Fruit fly (Drosophila melanogaster): ENCODE measurements around the gene Tim9a.
A peak's percentile ranks its signal among the peaks of the same experiment; 100 is the strongest.

Tim9a gene

DNA sequence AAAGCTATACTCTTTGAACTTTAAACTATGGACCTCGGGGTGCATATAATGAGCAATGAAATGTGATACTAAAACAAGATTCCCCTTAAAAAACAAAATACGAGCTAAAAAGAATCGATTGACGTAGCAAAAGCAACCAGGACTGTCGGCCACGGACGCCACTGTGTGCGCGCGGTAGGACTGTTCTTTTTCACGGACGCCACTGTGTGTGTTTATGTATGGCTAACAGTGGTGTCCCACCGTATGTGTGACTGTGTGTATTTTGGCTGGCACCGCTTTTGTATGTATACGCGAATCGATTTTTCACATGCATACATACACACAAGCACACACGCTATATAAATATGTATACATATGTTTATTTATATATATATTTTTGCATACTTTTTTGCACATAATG lies 1.2 kb upstream of the Tim9a start (continued):
- TF ChIP-seq eyg (GFP tag; optimal IDR thresholded peaks at IDR 0.05) (no peak), sens-2 (GFP tag; IDR thresholded peaks at IDR 0.05) (no peak), Dip2 (GFP tag; IDR thresholded peaks at IDR 0.05) (no peak), Stat92E (GFP tag; optimal IDR thresholded peaks at IDR 0.05) (no peak), Gug (GFP tag; IDR thresholded peaks at IDR 0.05) (peak; percentile 76; the same call in 3 of the 4 replicates), CG15696 (tag; optimal IDR thresholded peaks at IDR 0.05) (peak; percentile 33), CG3847 (GFP tag; IDR thresholded peaks at IDR 0.05) (no peak), stwl (tag; optimal IDR thresholded peaks at IDR 0.05) (peak; percentile 13), CG6854 (GFP tag; optimal IDR thresholded peaks at IDR 0.05) (no peak), CG9876 (GFP tag; optimal IDR thresholded peaks at IDR 0.05) (peak; percentile 48), twi (tag; optimal IDR thresholded peaks at IDR 0.05) (no peak), hkb (optimal IDR thresholded peaks at IDR 0.05) (no peak), hkb (GFP tag; IDR thresholded peaks at IDR 0.05) (peak; percentile 30), Sry-β (GFP tag; optimal IDR thresholded peaks at IDR 0.05) (no peak), Deaf1 (tag; optimal IDR thresholded peaks at IDR 0.05) (peak; percentile 18), Adf1 (GFP tag; IDR thresholded peaks at IDR 0.05) (peak; percentile 45; the same call in 1 of the 2 replicates), CG10654 (GFP tag; optimal IDR thresholded peaks at IDR 0.05) (peak; percentile 27), CG12236 (GFP tag; optimal IDR thresholded peaks at IDR 0.05) (peak; percentile 18), Hr3 (GFP tag; optimal IDR thresholded peaks at IDR 0.05) (peak; percentile 27), NK7.1 (GFP tag; optimal IDR thresholded peaks at IDR 0.05) (no peak), tll (GFP tag; optimal IDR thresholded peaks at IDR 0.05) (no peak), Blimp-1 (GFP tag; optimal IDR thresholded peaks at IDR 0.05) (peak; percentile 20), kni (GFP tag; optimal IDR thresholded peaks at IDR 0.05) (no peak), sd (tag; optimal IDR thresholded peaks at IDR 0.05) (no peak), CG2120 (GFP tag; optimal IDR thresholded peaks at IDR 0.05) (peak; percentile 78), CG6689 (GFP tag; IDR thresholded peaks at IDR 0.05) (0 out of 2 replicates have a peak, but pooled peaks have one; percentile 15), Sin3A (optimal IDR thresholded peaks at IDR 0.05) (no peak), yki (optimal IDR thresholded peaks at IDR 0.05) (no peak), lab (GFP tag; optimal IDR thresholded peaks at IDR 0.05) (peak; percentile 70), CG9932 (GFP tag; IDR thresholded peaks at IDR 0.05) (peak; percentile 77), HLH4C (GFP tag; IDR thresholded peaks at IDR 0.05; ENCODE audit: partially characterized antibody) (no peak), abd-A (tag; optimal IDR thresholded peaks at IDR 0.05) (no peak), Side (GFP tag; optimal IDR thresholded peaks at IDR 0.05) (peak; percentile 57), ara (GFP tag; IDR thresholded peaks at IDR 0.05) (no peak), caup (GFP tag; optimal IDR thresholded peaks at IDR 0.05; ENCODE audit: severe bottlenecking) (peak; percentile 56), CG11085 (GFP tag; IDR thresholded peaks at IDR 0.05) (no peak), tin (GFP tag; optimal IDR thresholded peaks at IDR 0.05) (peak; percentile 46), mirr (GFP tag; optimal IDR thresholded peaks at IDR 0.05) (peak; percentile 62), CG32532 (GFP tag; IDR thresholded peaks at IDR 0.05) (peak; percentile 81), tx (GFP tag; optimal IDR thresholded peaks at IDR 0.05) (peak; percentile 51), CG16863 (GFP tag; optimal IDR thresholded peaks at IDR 0.05) (peak; percentile 21), CG7271 (tag; optimal IDR thresholded peaks at IDR 0.05) (no peak), CG1602 (GFP tag; optimal IDR thresholded peaks at IDR 0.05) (peak; percentile 22), sr (GFP tag; IDR thresholded peaks at IDR 0.05) (no peak), CG1529 (GFP tag; optimal IDR thresholded peaks at IDR 0.05) (peak; percentile 3), dpn (GFP tag; optimal IDR thresholded peaks at IDR 0.05) (peak; percentile 68 to 71), CG1832 (GFP tag; optimal IDR thresholded peaks at IDR 0.05) (no peak), ttk (GFP tag; IDR thresholded peaks at IDR 0.05) (0 out of 2 replicates have a peak, but pooled peaks have one; percentile 16), gcm2 (GFP tag; optimal IDR thresholded peaks at IDR 0.05) (peak; percentile 34), jing (GFP tag; optimal IDR thresholded peaks at IDR 0.05) (no peak), CG1233 (GFP tag; optimal IDR thresholded peaks at IDR 0.05) (peak; percentile 28), Hmr (GFP tag; optimal IDR thresholded peaks at IDR 0.05) (peak; percentile 50)
